Worm (Caenorhabditis elegans) whole organism, L4 larva: ENCODE results near the gene ldp-1.

Source experiments
- F10B5.3 ChIP-seq: sonication (generic microtip); optimal IDR thresholded peaks from 2 replicates; lab custom pipeline; 2016; ENCODE audit warnings: mild to moderate bottlenecking, missing genetic modification characterization, missing compliant biosample characterization
- aly-2 ChIP-seq: sonication (generic microtip); optimal IDR thresholded peaks from 2 replicates; lab custom pipeline; 2018; ENCODE audit warnings: missing biosample characterization, missing genetic modification characterization
- ces-1 ChIP-seq: fragments of 150-350 bp; sonication (generic microtip); optimal IDR thresholded peaks from 4 replicates; lab custom pipeline; 2014; ENCODE audit warnings: missing biosample characterization, missing genetic modification reagents, missing genetic modification characterization
- daf-12 ChIP-seq: fragments of 150-350 bp; optimal IDR thresholded peaks from 2 replicates; lab custom pipeline; 2014; ENCODE audit warnings: missing biosample characterization, missing genetic modification reagents, missing genetic modification characterization
- lir-3 ChIP-seq: sonication (generic microtip); optimal IDR thresholded peaks from 2 replicates; lab custom pipeline; 2016; ENCODE audit warnings: mild to moderate bottlenecking, missing genetic modification characterization, missing compliant biosample characterization
- lsy-2 ChIP-seq, 2 experiments: fragments of 150-350 bp in 1 of 2; sonication (generic microtip) in 1 of 2; optimal IDR thresholded peaks; 2 replicates each; lab custom pipeline; 2014 to 2017; ENCODE audit warnings: missing biosample characterization in 2 of 2, missing genetic modification characterization in 2 of 2
- nhr-25 ChIP-seq: sonication (generic microtip); optimal IDR thresholded peaks from 2 replicates; lab custom pipeline; 2017; ENCODE audit warnings: missing genetic modification characterization, mild to moderate bottlenecking, missing compliant biosample characterization, antibody characterized with exemption, moderate library complexity, borderline replicate concordance; ENCODE audit not compliant: insufficient read depth
- ztf-11 ChIP-seq: fragments of 150-350 bp; optimal IDR thresholded peaks from 2 replicates; lab custom pipeline; 2014; ENCODE audit warnings: missing biosample characterization, missing genetic modification characterization
- ztf-7 ChIP-seq: fragments of 150-350 bp; optimal IDR thresholded peaks from 2 replicates; lab custom pipeline; 2014; ENCODE audit warnings: missing biosample characterization, missing genetic modification characterization

DNA sequence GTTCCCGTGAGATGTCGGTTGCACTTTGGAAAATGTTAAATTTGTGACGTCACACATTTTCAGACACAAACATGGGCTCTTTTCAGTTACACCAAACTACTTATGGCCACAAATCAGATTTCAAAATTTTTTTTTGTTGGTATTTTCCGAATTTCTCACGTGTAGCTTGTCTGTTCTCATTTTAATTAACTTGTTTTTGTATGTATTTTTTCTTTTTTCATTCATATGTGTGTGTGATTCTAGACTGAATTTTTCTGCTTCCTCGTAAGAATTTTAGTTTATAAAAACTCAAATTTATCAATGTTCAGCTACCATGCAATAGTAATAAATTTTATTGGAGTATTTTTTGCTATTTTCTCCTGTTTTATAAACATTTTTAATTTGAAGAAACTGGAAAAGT is 29.5 kb downstream of the ldp-1 start, which contains the start of gene srbc-22:
- TF ChIP-seq ces-1 (GFP tag; lab: Kevin White, UChicago): no peak
- no peak for TF ChIP-seq ztf-7 (tag; lab: Kevin White, UChicago)
- TF ChIP-seq F10B5.3 (tag; lab: Kevin White, UChicago): no peak
- TF ChIP-seq aly-2: no peak
- no peak for TF ChIP-seq daf-12 (tag; lab: Kevin White, UChicago)
- no peak for TF ChIP-seq lir-3 (tag; lab: Kevin White, UChicago)
- no peak for TF ChIP-seq ztf-11 (tag; lab: Kevin White, UChicago)
- no peak for TF ChIP-seq nhr-25 (tag; lab: Kevin White, UChicago)
- TF ChIP-seq lsy-2 (tag; optimal IDR thresholded peaks at IDR 0.05; lab: Kevin White, UChicago): no peak
